Worm (Caenorhabditis elegans) whole organism, L1 larva: ENCODE results near the gene Y54E2A.5.

Experiments
- C16A3.4 ChIP-seq: fragments of 150-350 bp; optimal IDR thresholded peaks from 2 replicates; lab custom pipeline; 2014; ENCODE audit warnings: missing biosample characterization, missing genetic modification characterization
- C34B4.2 ChIP-seq: sonication (generic microtip); optimal IDR thresholded peaks from 2 replicates; lab custom pipeline; 2017; ENCODE audit warnings: mild to moderate bottlenecking, missing genetic modification characterization, missing compliant biosample characterization
- Y116A8C.19 ChIP-seq: sonication (generic microtip); optimal IDR thresholded peaks from 2 replicates; lab custom pipeline; 2016; ENCODE audit warnings: missing compliant biosample characterization, missing genetic modification characterization, borderline replicate concordance
- alr-1 ChIP-seq: fragments of 200-800 bp; sonication (Bioruptor generic); optimal IDR thresholded peaks from 2 replicates; lab custom pipeline; 2018; ENCODE audit warnings: borderline replicate concordance, mild to moderate bottlenecking, missing genetic modification characterization, missing compliant biosample characterization
- blmp-1 ChIP-seq: fragments of 150-350 bp; optimal IDR thresholded peaks from 2 replicates; lab custom pipeline; 2014; ENCODE audit warnings: missing biosample characterization, missing genetic modification characterization
- ceh-8 ChIP-seq: fragments of 200-800 bp; sonication (Bioruptor generic); optimal IDR thresholded peaks from 2 replicates; lab custom pipeline; 2018; ENCODE audit warnings: mild to moderate bottlenecking, missing genetic modification characterization, moderate library complexity, missing compliant biosample characterization
- ceh-88 ChIP-seq: fragments of 200-800 bp; sonication (Bioruptor generic); IDR thresholded peaks from 2 replicates; pipeline ENCODE4 v1.3.6; 2022; ENCODE audit warnings: missing genetic modification characterization, missing compliant biosample characterization
- ceh-90 ChIP-seq: sonication (generic microtip); optimal IDR thresholded peaks from 2 replicates; lab custom pipeline; 2016; ENCODE audit warnings: missing genetic modification characterization, missing compliant biosample characterization
- dpl-1 ChIP-seq, 3 experiments: fragments of 150-350 bp in 2 of 3; sonication (generic microtip) in 1 of 3; optimal IDR thresholded peaks; 2 replicates each; lab custom pipeline; 2014 to 2017; ENCODE audit warnings: missing biosample characterization in 3 of 3, missing genetic modification characterization in 3 of 3, missing genetic modification reagents in 3 of 3
- elt-2 ChIP-seq: sonication (generic microtip); optimal IDR thresholded peaks from 2 replicates; lab custom pipeline; 2016; ENCODE audit warnings: missing genetic modification characterization, mild to moderate bottlenecking, inconsistent platforms, missing compliant biosample characterization, missing genetic modification reagents
- elt-3 ChIP-seq, 6 experiments: fragments of 150-350 bp in 1 of 6; sonication (generic microtip); optimal IDR thresholded peaks; 2 replicates each; lab custom pipeline; 2017 to 2018; ENCODE audit warnings: missing biosample characterization in 6 of 6, missing genetic modification characterization in 6 of 6, inconsistent platforms in 1 of 6
- ets-5 ChIP-seq: fragments of 200-800 bp; sonication (Bioruptor generic); IDR thresholded peaks from 2 replicates; pipeline ENCODE4 v1.3.6; 2022; ENCODE audit warnings: missing genetic modification characterization, missing compliant biosample characterization
- fkh-4 ChIP-seq: sonication (generic microtip); optimal IDR thresholded peaks from 2 replicates; lab custom pipeline; 2016; ENCODE audit warnings: missing compliant biosample characterization, missing genetic modification characterization, borderline replicate concordance
- hlh-17 ChIP-seq: fragments of 200-800 bp; sonication (Bioruptor generic); optimal IDR thresholded peaks from 2 replicates; lab custom pipeline; 2018; ENCODE audit warnings: missing genetic modification characterization, mild to moderate bottlenecking, missing compliant biosample characterization, moderate library complexity, borderline replicate concordance
- hpl-2 ChIP-seq: fragments of 150-350 bp; optimal IDR thresholded peaks from 2 replicates; lab custom pipeline; 2014; ENCODE audit warnings: missing biosample characterization, missing genetic modification reagents, missing genetic modification characterization
- jun-1 ChIP-seq: fragments of 150-350 bp; optimal IDR thresholded peaks from 2 replicates; lab custom pipeline; 2014; ENCODE audit warnings: missing biosample characterization, missing genetic modification reagents, missing genetic modification characterization
- lin-13 ChIP-seq: fragments of 150-350 bp; optimal IDR thresholded peaks from 2 replicates; lab custom pipeline; 2014; ENCODE audit warnings: missing biosample characterization, missing genetic modification reagents, missing genetic modification characterization
- lin-15B ChIP-seq: fragments of 150-350 bp; sonication (generic microtip); optimal IDR thresholded peaks from 3 replicates; lab custom pipeline; 2014; ENCODE audit warnings: missing biosample characterization, missing genetic modification characterization
- lin-35 ChIP-seq, 2 experiments: fragments of 150-350 bp; optimal IDR thresholded peaks; 2 replicates each; lab custom pipeline; 2014; ENCODE audit warnings: missing biosample characterization in 2 of 2, missing genetic modification characterization in 2 of 2, missing genetic modification reagents in 2 of 2
- lin-39 ChIP-seq: fragments of 150-350 bp; optimal IDR thresholded peaks from 2 replicates; lab custom pipeline; 2014; ENCODE audit warnings: missing biosample characterization, missing genetic modification reagents, missing genetic modification characterization
- lir-3 ChIP-seq: sonication (generic microtip); optimal IDR thresholded peaks from 2 replicates; lab custom pipeline; 2016; ENCODE audit warnings: mild to moderate bottlenecking, missing genetic modification characterization, moderate library complexity, missing compliant biosample characterization; ENCODE audit not compliant: poor library complexity
- mdl-1 ChIP-seq, 2 experiments: fragments of 150-350 bp; optimal IDR thresholded peaks; 2 replicates each; lab custom pipeline; 2014 to 2017; ENCODE audit warnings: missing biosample characterization in 2 of 2, missing genetic modification characterization in 2 of 2, inconsistent platforms in 1 of 2
- mef-2 ChIP-seq: fragments of 150-350 bp; optimal IDR thresholded peaks from 2 replicates; lab custom pipeline; 2014; ENCODE audit warnings: missing biosample characterization, missing genetic modification characterization
- mep-1 ChIP-seq: fragments of 150-350 bp; optimal IDR thresholded peaks from 2 replicates; lab custom pipeline; 2014; ENCODE audit warnings: missing biosample characterization, missing genetic modification characterization
- nhr-11 ChIP-seq: fragments of 150-350 bp; optimal IDR thresholded peaks from 2 replicates; lab custom pipeline; 2014; ENCODE audit warnings: missing biosample characterization, missing genetic modification characterization
- nhr-20 ChIP-seq: sonication (generic microtip); optimal IDR thresholded peaks from 2 replicates; lab custom pipeline; 2016; ENCODE audit warnings: mild to moderate bottlenecking, missing genetic modification characterization, missing compliant biosample characterization
- nhr-76 ChIP-seq: sonication (generic microtip); optimal IDR thresholded peaks from 2 replicates; lab custom pipeline; 2017; ENCODE audit warnings: missing biosample characterization, missing genetic modification characterization
- nhr-77 ChIP-seq: fragments of 150-350 bp; optimal IDR thresholded peaks from 2 replicates; lab custom pipeline; 2014; ENCODE audit warnings: missing biosample characterization, missing genetic modification characterization
- nhr-84 ChIP-seq: sonication (generic microtip); optimal IDR thresholded peaks from 2 replicates; lab custom pipeline; 2017; ENCODE audit warnings: missing biosample characterization, missing genetic modification characterization
- nhr-85 ChIP-seq: sonication (generic microtip); peaks from one replicate; lab custom pipeline; 2016; ENCODE audit warnings: missing genetic modification characterization, inconsistent platforms, missing compliant biosample characterization
- nhr-90 ChIP-seq: sonication (generic microtip); optimal IDR thresholded peaks from 2 replicates; lab custom pipeline; 2016; ENCODE audit warnings: mild to moderate bottlenecking, missing genetic modification characterization, missing compliant biosample characterization; ENCODE audit not compliant: poor library complexity
- pag-3 ChIP-seq: sonication (generic microtip); optimal IDR thresholded peaks from 2 replicates; lab custom pipeline; 2017; ENCODE audit warnings: missing genetic modification characterization, mild to moderate bottlenecking, missing compliant biosample characterization, antibody characterized with exemption, borderline replicate concordance; ENCODE audit not compliant: insufficient read depth
- rnt-1 ChIP-seq: sonication (generic microtip); optimal IDR thresholded peaks from 2 replicates; lab custom pipeline; 2016; ENCODE audit warnings: mild to moderate bottlenecking, missing genetic modification characterization, moderate library complexity, missing compliant biosample characterization
- snpc-4 ChIP-seq: fragments of 150-350 bp; optimal IDR thresholded peaks from 2 replicates; lab custom pipeline; 2014; ENCODE audit warnings: missing biosample characterization, missing genetic modification characterization
- sox-4 ChIP-seq: sonication (generic microtip); optimal IDR thresholded peaks from 2 replicates; lab custom pipeline; 2016; ENCODE audit warnings: missing genetic modification characterization, missing compliant biosample characterization
- sptf-1 ChIP-seq: fragments of 150-350 bp; optimal IDR thresholded peaks from 2 replicates; lab custom pipeline; 2014; ENCODE audit warnings: missing biosample characterization, missing genetic modification characterization
- tlp-1 ChIP-seq: fragments of 150-350 bp; optimal IDR thresholded peaks from 2 replicates; lab custom pipeline; 2014; ENCODE audit warnings: missing biosample characterization, missing genetic modification characterization
- unc-130 ChIP-seq: fragments of 150-350 bp; optimal IDR thresholded peaks from 2 replicates; lab custom pipeline; 2017; ENCODE audit warnings: missing biosample characterization, missing genetic modification characterization, inconsistent platforms
- unc-62 ChIP-seq: fragments of 150-350 bp; optimal IDR thresholded peaks from 2 replicates; lab custom pipeline; 2014; ENCODE audit warnings: missing biosample characterization, missing genetic modification reagents, missing genetic modification characterization
- unc-98 ChIP-seq: fragments of 200-800 bp; sonication (Bioruptor generic); IDR thresholded peaks from 2 replicates; pipeline ENCODE4 v1.3.6; 2022; ENCODE audit warnings: missing genetic modification characterization, missing compliant biosample characterization
- vab-15 ChIP-seq: sonication (generic microtip); optimal IDR thresholded peaks from 2 replicates; lab custom pipeline; 2017; ENCODE audit warnings: missing genotype, mild to moderate bottlenecking, missing genetic modification characterization, missing compliant biosample characterization
- zag-1 ChIP-seq: fragments of 150-350 bp; optimal IDR thresholded peaks from 2 replicates; lab custom pipeline; 2014; ENCODE audit warnings: missing biosample characterization, missing genetic modification characterization
- zip-4 ChIP-seq: fragments of 200-800 bp; sonication (Bioruptor generic); optimal IDR thresholded peaks from 2 replicates; lab custom pipeline; 2018; ENCODE audit warnings: mild to moderate bottlenecking, missing genetic modification characterization, moderate library complexity, missing compliant biosample characterization
- ztf-4 ChIP-seq: fragments of 150-350 bp; optimal IDR thresholded peaks from 2 replicates; lab custom pipeline; 2014; ENCODE audit warnings: missing biosample characterization, missing genetic modification characterization

Y54E2A.5 gene

ce11 chrII:14804259-14804899 lies 46.8 kb upstream of the Y54E2A.5 start, which contains the start of gene W01D2.3 (continued):
- TF ChIP-seq hpl-2 (GFP tag; lab: Kevin White, UChicago) (no peak), sox-4 (tag; lab: Kevin White, UChicago) (peak; percentile 24), lin-35 (GFP tag; optimal IDR thresholded peaks at IDR 0.05; lab: Kevin White, UChicago) (peak; percentile 46 to 54), nhr-20 (tag; lab: Kevin White, UChicago) (peak; percentile 79), nhr-84 (tag; lab: Kevin White, UChicago) (no peak), nhr-76 (tag; lab: Kevin White, UChicago) (no peak), mep-1 (peak; percentile 26), nhr-11 (tag; lab: Kevin White, UChicago) (no peak), lin-13 (GFP tag; lab: Kevin White, UChicago) (peak; percentile 28), rnt-1 (tag; lab: Kevin White, UChicago) (peak; percentile 71), C16A3.4 (tag; lab: Kevin White, UChicago) (peak; percentile 47), nhr-85 (tag; lab: Kevin White, UChicago) (peak; percentile 88), ceh-90 (no peak), ets-5 (no peak), lir-3 (tag; lab: Kevin White, UChicago) (peak; percentile 32), unc-98 (GFP tag; lab: Robert Waterston, UW) (no peak), ceh-88 (GFP tag; lab: Robert Waterston, UW) (peak; percentile 54; the same call in 1 of the 2 replicates), unc-130 (no peak), dpl-1 (GFP tag; optimal IDR thresholded peaks at IDR 0.05; lab: Kevin White, UChicago) (peak; percentile 42 to 56 (median 54)), tlp-1 (tag; lab: Kevin White, UChicago) (no peak), vab-15 (tag; lab: Kevin White, UChicago) (peak; percentile 47), zag-1 (tag; lab: Kevin White, UChicago) (no peak), fkh-4 (tag; lab: Kevin White, UChicago) (no peak), jun-1 (tag; lab: Kevin White, UChicago) (peak; percentile 37), snpc-4 (peak; percentile 99), sptf-1 (no peak), mef-2 (tag; lab: Kevin White, UChicago) (no peak), Y116A8C.19 (tag; lab: Kevin White, UChicago) (no peak), alr-1 (tag; lab: Kevin White, UChicago) (no peak), lin-39 (tag; lab: Kevin White, UChicago) (no peak), unc-62 (GFP tag; lab: Kevin White, UChicago) (no peak), elt-3 (tag; optimal IDR thresholded peaks at IDR 0.05; lab: Kevin White, UChicago) (no peak), pag-3 (tag; lab: Kevin White, UChicago) (no peak), mdl-1 (tag; optimal IDR thresholded peaks at IDR 0.05; lab: Kevin White, UChicago) (peak in 1 of 2 experiments; percentile 55), blmp-1 (tag; lab: Kevin White, UChicago) (peak; percentile 48), ztf-4 (tag; lab: Kevin White, UChicago) (peak; percentile 51), hlh-17 (GFP tag; lab: Kevin White, UChicago) (no peak), ceh-8 (GFP tag; lab: Kevin White, UChicago) (peak; percentile 64), nhr-77 (tag; lab: Kevin White, UChicago) (peak; percentile 55), nhr-90 (peak; percentile 88), lin-15B (tag; lab: Kevin White, UChicago) (peak; percentile 10), elt-2 (tag; lab: Kevin White, UChicago) (peak; percentile 31), zip-4 (peak; percentile 77), C34B4.2 (peak; percentile 25)
